Worm (Caenorhabditis elegans): ENCODE data around the gene C09G5.14.

- TF ChIP-seq hmbx-1 (tag; optimal IDR thresholded peaks at IDR 0.05) (no peak), hmg-4 (GFP tag; optimal IDR thresholded peaks at IDR 0.05) (no peak), ama-1 (optimal IDR thresholded peaks at IDR 0.05) (no peak), sea-1 (GFP tag; conservative IDR thresholded peaks at IDR 0.05) (no peak)
These were observed 45.0 kb upstream of the C09G5.14 start for ce11 chrII:10767977-10768376.

Data from whole organism, early embryonic.